Worm (Caenorhabditis elegans): ENCODE data around the gene str-92.

DNA sequence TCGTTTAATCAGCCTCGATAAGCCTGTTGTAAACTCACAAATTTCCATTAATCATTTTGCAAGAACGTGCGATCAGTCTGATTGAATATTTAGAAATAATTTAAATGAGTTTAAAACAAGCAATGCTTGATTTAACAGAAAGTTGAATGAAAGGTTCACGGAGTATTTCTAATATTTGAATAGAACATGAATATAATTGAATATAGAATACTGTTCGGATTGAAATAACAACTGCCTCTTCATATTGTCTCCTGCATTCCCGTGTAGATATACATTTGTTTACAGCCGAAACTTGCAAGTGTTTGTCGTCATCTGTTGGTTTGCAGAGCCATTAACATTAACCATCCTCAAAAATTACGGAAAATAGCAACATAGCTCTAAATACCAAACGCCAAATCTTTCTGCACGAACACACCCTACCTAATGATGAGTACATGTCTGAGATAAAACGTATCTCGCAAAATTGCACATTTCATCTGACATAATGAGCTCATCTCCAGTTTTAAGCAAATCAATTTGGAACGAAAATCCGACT, 24.3 kb upstream of the str-92 start, which contains the start of the genes Y26G10.5 and srh-32:
- TF ChIP-seq nhr-12 (tag; optimal IDR thresholded peaks at IDR 0.05) (no peak), nhr-28 (tag; optimal IDR thresholded peaks at IDR 0.05) (no peak), daf-12 (tag; optimal IDR thresholded peaks at IDR 0.05) (no peak), unc-62 (GFP tag; optimal IDR thresholded peaks at IDR 0.05) (no peak), lin-15B (tag; optimal IDR thresholded peaks at IDR 0.05) (no peak), snpc-4 (tag; optimal IDR thresholded peaks at IDR 0.05) (no peak), egl-27 (tag; optimal IDR thresholded peaks at IDR 0.05) (no peak), aly-2 (tag; optimal IDR thresholded peaks at IDR 0.05) (no peak)
